Fruit fly (Drosophila melanogaster): Measurements from ENCODE around the gene CG14710.
A peak's percentile ranks its signal among the peaks of the same experiment; 100 is the strongest.

The CG14710 gene

dm6 chr3R:11646826-11647225 lies 26.9 kb downstream of the CG14710 start (continued):
- TF ChIP-seq Gug (GFP tag; IDR thresholded peaks at IDR 0.05) (no peak), CG11294 (GFP tag; IDR thresholded peaks at IDR 0.05) (no peak; the same call in 1 of the 2 replicates), CG11762 (GFP tag; optimal IDR thresholded peaks at IDR 0.05; ENCODE audit: insufficient read depth) (peak; percentile 27), CG3919 (GFP tag; optimal IDR thresholded peaks at IDR 0.05) (peak; percentile 27), Eip78C (GFP tag) (peak; percentile 82), CG11902 (GFP tag; optimal IDR thresholded peaks at IDR 0.05) (no peak), topi (GFP tag; optimal IDR thresholded peaks at IDR 0.05) (peak; percentile 29), CG8119 (GFP tag; IDR thresholded peaks at IDR 0.05) (peak; percentile 76)

- 0 out of 3 replicates have a peak, but pooled peaks have one; percentile 32 for TF ChIP-seq eg (GFP tag; IDR thresholded peaks at IDR 0.05)
- no peak for TF ChIP-seq Met (GFP tag; optimal IDR thresholded peaks at IDR 0.05)
- no peak for TF ChIP-seq Sox14 (GFP tag; optimal IDR thresholded peaks at IDR 0.05)
- no peak for TF ChIP-seq vri (GFP tag; optimal IDR thresholded peaks at IDR 0.05)
- no peak for TF ChIP-seq CG9139 (GFP tag; optimal IDR thresholded peaks at IDR 0.05)
- no peak for TF ChIP-seq CG11294 (GFP tag; IDR thresholded peaks at IDR 0.05)
- no peak for TF ChIP-seq CG16779 (tag; optimal IDR thresholded peaks at IDR 0.05)
- TF ChIP-seq salr (GFP tag; optimal IDR thresholded peaks at IDR 0.05) = no peak
- TF ChIP-seq Eip93F (GFP tag; optimal IDR thresholded peaks at IDR 0.05) = peak; percentile 51
- TF ChIP-seq svp (GFP tag) = peak; percentile 12
- TF ChIP-seq CG8632 (GFP tag; optimal IDR thresholded peaks at IDR 0.05) = no peak
- TF ChIP-seq Eip78C (GFP tag) = peak; percentile 4
- no peak for TF ChIP-seq CG31627 (GFP tag; optimal IDR thresholded peaks at IDR 0.05)
- no peak for TF ChIP-seq Hr38 (GFP tag; optimal IDR thresholded peaks at IDR 0.05)
- TF ChIP-seq Gug (GFP tag; IDR thresholded peaks at IDR 0.05) = no peak
- no peak for TF ChIP-seq CG11902 (GFP tag; optimal IDR thresholded peaks at IDR 0.05)
- no peak for TF ChIP-seq fkh (GFP tag; optimal IDR thresholded peaks at IDR 0.05)
- TF ChIP-seq CG10631 (GFP tag; optimal IDR thresholded peaks at IDR 0.05) = no peak
- no peak for TF ChIP-seq ss (GFP tag; optimal IDR thresholded peaks at IDR 0.05)
- no peak for TF ChIP-seq CG11762 (GFP tag; optimal IDR thresholded peaks at IDR 0.05; ENCODE audit: insufficient read depth)
- TF ChIP-seq CG34406 (GFP tag; optimal IDR thresholded peaks at IDR 0.05) = no peak
- 0 out of 3 replicates have a peak, but pooled peaks have one; percentile 29 for TF ChIP-seq CG6163 (GFP tag; IDR thresholded peaks at IDR 0.05)
These were observed 28.8 kb downstream of the CG14710 start for dm6 chr3R:11648356-11649355.

dm6 chr3R:11649449-11649848 lies 29.6 kb downstream of the CG14710 start:
- TF ChIP-seq CG31627 (GFP tag; optimal IDR thresholded peaks at IDR 0.05) (peak; percentile 94), CG11902 (GFP tag; optimal IDR thresholded peaks at IDR 0.05) (peak; percentile 89), CG11762 (GFP tag; optimal IDR thresholded peaks at IDR 0.05; ENCODE audit: insufficient read depth) (peak; percentile 83), Hr4 (GFP tag; optimal IDR thresholded peaks at IDR 0.05) (peak; percentile 93), fd59A (GFP tag; optimal IDR thresholded peaks at IDR 0.05) (peak; percentile 70), Hr38 (GFP tag; optimal IDR thresholded peaks at IDR 0.05) (peak; percentile 61), dsx (GFP tag; optimal IDR thresholded peaks at IDR 0.05; ENCODE audit: poor library complexity, severe bottlenecking) (peak; percentile 53), Blimp-1 (GFP tag; optimal IDR thresholded peaks at IDR 0.05) (peak; percentile 74), CG7368 (GFP tag; optimal IDR thresholded peaks at IDR 0.05) (peak; percentile 87), achi (GFP tag; optimal IDR thresholded peaks at IDR 0.05) (peak; percentile 84), CG3032 (tag; optimal IDR thresholded peaks at IDR 0.05) (peak; percentile 77), CG3919 (GFP tag; optimal IDR thresholded peaks at IDR 0.05) (peak; percentile 90), Sox14 (GFP tag; optimal IDR thresholded peaks at IDR 0.05) (peak; percentile 84), Lpt (GFP tag; optimal IDR thresholded peaks at IDR 0.05) (peak; percentile 73), CG15336 (GFP tag; IDR thresholded peaks at IDR 0.05) (peak; percentile 86), vri (GFP tag; optimal IDR thresholded peaks at IDR 0.05) (peak; percentile 73), spab (GFP tag; optimal IDR thresholded peaks at IDR 0.05) (peak; percentile 55), CG10669 (GFP tag; optimal IDR thresholded peaks at IDR 0.05) (peak; percentile 80), CG6276 (GFP tag; optimal IDR thresholded peaks at IDR 0.05) (peak; percentile 77), svp (GFP tag) (peak; percentile 94), net (GFP tag; optimal IDR thresholded peaks at IDR 0.05) (peak; percentile 86), pdm3 (GFP tag; optimal IDR thresholded peaks at IDR 0.05) (peak; percentile 91), CG9139 (GFP tag; optimal IDR thresholded peaks at IDR 0.05) (peak; percentile 37), Eip93F (GFP tag; optimal IDR thresholded peaks at IDR 0.05) (no peak), OdsH (GFP tag; optimal IDR thresholded peaks at IDR 0.05) (peak; percentile 89), topi (GFP tag; optimal IDR thresholded peaks at IDR 0.05) (peak; percentile 89), esn (GFP tag; optimal IDR thresholded peaks at IDR 0.05) (peak; percentile 88), Smox (GFP tag; optimal IDR thresholded peaks at IDR 0.05) (peak; percentile 85), CG6808 (GFP tag; optimal IDR thresholded peaks at IDR 0.05) (peak; percentile 73), fd85E (GFP tag; optimal IDR thresholded peaks at IDR 0.05) (peak; percentile 59)

Measured in whole organism, prepupa.